Worm (Caenorhabditis elegans): ENCODE measurements around the gene cpr-6.

DNA sequence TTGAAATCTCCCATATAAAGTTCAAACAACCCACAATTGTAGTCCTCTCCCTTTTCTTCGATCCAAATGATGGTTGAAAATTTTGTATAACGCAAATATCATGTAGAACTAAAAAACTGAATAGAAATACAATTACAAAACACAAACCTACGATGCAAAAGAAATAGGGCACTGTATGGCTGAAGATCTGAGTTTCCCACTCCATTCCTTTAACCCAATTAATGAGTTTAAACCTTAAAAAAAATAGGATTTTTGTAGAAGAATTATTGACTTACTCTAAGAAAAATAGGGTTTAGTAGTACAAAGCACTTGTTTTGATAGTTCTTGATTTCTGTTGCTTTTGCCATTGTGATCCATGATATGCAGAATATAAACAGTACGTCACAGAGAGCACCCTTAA, 23.6 kb upstream of the cpr-6 start:
- TF ChIP-seq tbx-11 (GFP tag; IDR thresholded peaks at IDR 0.05) (no peak), ceh-13 (GFP tag; optimal IDR thresholded peaks at IDR 0.05) (no peak), B0310.2 (tag; optimal IDR thresholded peaks at IDR 0.05) (no peak), ama-1 (optimal IDR thresholded peaks at IDR 0.05) (no peak), sea-1 (GFP tag; conservative IDR thresholded peaks at IDR 0.05) (no peak)

All from whole organism, early embryonic.